2 worm cellular contexts compared by ENCODE assay signal in genomic region chrX:8995527-8995946, ce11.
TF ChIP-seq lines count a peak whose summit lies in the region.

No protein-coding gene starts in this region.

TF ChIP-seq in whole organism, L1 larva, 84 proteins besides CTCF, POLR2A, EP300 and RAD21 (continued from another document):
- TF ChIP-seq mep-1 (tag; optimal IDR thresholded peaks at IDR 0.05; lab: Kevin White, UChicago) (no peak), hlh-17 (GFP tag; optimal IDR thresholded peaks at IDR 0.05; lab: Kevin White, UChicago; ENCODE audit: borderline replicate concordance) (no peak), rnt-1 (tag; optimal IDR thresholded peaks at IDR 0.05; lab: Kevin White, UChicago) (peak; percentile 24), egl-27 (tag; optimal IDR thresholded peaks at IDR 0.05; lab: Kevin White, UChicago) (no peak), ama-1 (optimal IDR thresholded peaks at IDR 0.05; lab: Kevin White, UChicago) (no peak), unc-130 (tag; optimal IDR thresholded peaks at IDR 0.05; lab: Kevin White, UChicago) (no peak), elt-3 (tag; optimal IDR thresholded peaks at IDR 0.05; lab: Kevin White, UChicago) (no peak), ceh-88 (GFP tag; IDR thresholded peaks at IDR 0.05; lab: Robert Waterston, UW) (no peak), vab-15 (tag; optimal IDR thresholded peaks at IDR 0.05; lab: Kevin White, UChicago) (no peak), zip-4 (GFP tag; optimal IDR thresholded peaks at IDR 0.05; lab: Kevin White, UChicago) (no peak), ceh-63 (GFP tag; optimal IDR thresholded peaks at IDR 0.05; lab: Kevin White, UChicago) (no peak), nhr-90 (tag; optimal IDR thresholded peaks at IDR 0.05; lab: Kevin White, UChicago; ENCODE audit: poor library complexity) (no peak), sup-37 (GFP tag; optimal IDR thresholded peaks at IDR 0.05; lab: Kevin White, UChicago) (no peak), nhr-84 (tag; optimal IDR thresholded peaks at IDR 0.05; lab: Kevin White, UChicago) (no peak), nhr-77 (tag; optimal IDR thresholded peaks at IDR 0.05; lab: Kevin White, UChicago) (no peak), isw-1 (GFP tag; IDR thresholded peaks at IDR 0.05; lab: Robert Waterston, UW) (peak; percentile 12; the same call in 1 of the 2 replicates), nhr-20 (tag; optimal IDR thresholded peaks at IDR 0.05; lab: Kevin White, UChicago) (peak; percentile 23), zag-1 (tag; optimal IDR thresholded peaks at IDR 0.05; lab: Kevin White, UChicago) (no peak), ztf-11 (tag; optimal IDR thresholded peaks at IDR 0.05; lab: Kevin White, UChicago) (no peak), sptf-1 (tag; optimal IDR thresholded peaks at IDR 0.05; lab: Kevin White, UChicago) (no peak), nhr-47 (tag; optimal IDR thresholded peaks at IDR 0.05; lab: Kevin White, UChicago) (peak; percentile 30), tbx-2 (tag; optimal IDR thresholded peaks at IDR 0.05; lab: Kevin White, UChicago) (peak; percentile 55), unc-30 (tag; optimal IDR thresholded peaks at IDR 0.05; lab: Kevin White, UChicago) (no peak), grh-1 (GFP tag; IDR thresholded peaks at IDR 0.05; lab: Robert Waterston, UW) (no peak), jun-1 (tag; optimal IDR thresholded peaks at IDR 0.05; lab: Kevin White, UChicago) (no peak), lin-15B (tag; optimal IDR thresholded peaks at IDR 0.05; lab: Kevin White, UChicago) (no peak), tlp-1 (tag; optimal IDR thresholded peaks at IDR 0.05; lab: Kevin White, UChicago) (no peak), C34B4.2 (tag; optimal IDR thresholded peaks at IDR 0.05; lab: Kevin White, UChicago) (no peak), ces-1 (GFP tag; optimal IDR thresholded peaks at IDR 0.05; lab: Kevin White, UChicago) (no peak), F16B12.6 (tag; optimal IDR thresholded peaks at IDR 0.05; lab: Kevin White, UChicago) (no peak), nhr-237 (tag; optimal IDR thresholded peaks at IDR 0.05; lab: Kevin White, UChicago) (no peak), nhr-85 (tag; lab: Kevin White, UChicago) (no peak), skn-1 (tag; optimal IDR thresholded peaks at IDR 0.05; lab: Kevin White, UChicago) (no peak), ceh-82 (tag; optimal IDR thresholded peaks at IDR 0.05; lab: Kevin White, UChicago) (peak in 2 of 3 experiments; percentile 53 to 59), hlh-4 (tag; optimal IDR thresholded peaks at IDR 0.05; lab: Kevin White, UChicago) (no peak), mdl-1 (tag; optimal IDR thresholded peaks at IDR 0.05; lab: Kevin White, UChicago) (no peak), ztf-4 (tag; optimal IDR thresholded peaks at IDR 0.05; lab: Kevin White, UChicago) (no peak), fkh-8 (tag; optimal IDR thresholded peaks at IDR 0.05; lab: Kevin White, UChicago) (peak; percentile 54), snu-23 (GFP tag; optimal IDR thresholded peaks at IDR 0.05; lab: Kevin White, UChicago) (peak; percentile 59), efl-1 (optimal IDR thresholded peaks at IDR 0.05; lab: Kevin White, UChicago) (no peak), efl-1 (GFP tag; optimal IDR thresholded peaks at IDR 0.05 in 1 of 2; lab: Kevin White, UChicago) (no peak), unc-62 (GFP tag; optimal IDR thresholded peaks at IDR 0.05; lab: Kevin White, UChicago) (no peak), lin-39 (tag; optimal IDR thresholded peaks at IDR 0.05; lab: Kevin White, UChicago) (no peak), nhr-12 (tag; optimal IDR thresholded peaks at IDR 0.05; lab: Kevin White, UChicago) (no peak), blmp-1 (tag; optimal IDR thresholded peaks at IDR 0.05; lab: Kevin White, UChicago) (no peak), ets-5 (GFP tag; IDR thresholded peaks at IDR 0.05; lab: Robert Waterston, UW) (no peak), C04F5.9 (tag; optimal IDR thresholded peaks at IDR 0.05; lab: Kevin White, UChicago) (no peak), alr-1 (tag; optimal IDR thresholded peaks at IDR 0.05; lab: Kevin White, UChicago; ENCODE audit: borderline replicate concordance) (no peak), lin-14 (GFP tag; optimal IDR thresholded peaks at IDR 0.05; lab: Kevin White, UChicago) (peak; percentile 91), lin-35 (GFP tag; optimal IDR thresholded peaks at IDR 0.05; lab: Kevin White, UChicago) (peak in 1 of 2 experiments; percentile 11), egl-13 (tag; optimal IDR thresholded peaks at IDR 0.05; lab: Kevin White, UChicago) (peak; percentile 49), nhr-71 (tag; optimal IDR thresholded peaks at IDR 0.05; lab: Kevin White, UChicago) (peak; percentile 68), Y116A8C.19 (tag; optimal IDR thresholded peaks at IDR 0.05; lab: Kevin White, UChicago; ENCODE audit: borderline replicate concordance) (no peak), snpc-4 (tag; optimal IDR thresholded peaks at IDR 0.05; lab: Kevin White, UChicago) (no peak), nhr-19 (GFP tag; conservative IDR thresholded peaks at IDR 0.05; lab: Robert Waterston, UW) (peak; percentile 14; the same call in 1 of the 2 replicates), unc-86 (tag; optimal IDR thresholded peaks at IDR 0.05; lab: Kevin White, UChicago) (peak; percentile 60), sox-4 (tag; optimal IDR thresholded peaks at IDR 0.05; lab: Kevin White, UChicago) (no peak), pag-3 (tag; optimal IDR thresholded peaks at IDR 0.05; lab: Kevin White, UChicago; ENCODE audit: borderline replicate concordance, insufficient read depth) (no peak), lir-3 (tag; optimal IDR thresholded peaks at IDR 0.05; lab: Kevin White, UChicago; ENCODE audit: poor library complexity) (peak; percentile 16), elt-2 (tag; optimal IDR thresholded peaks at IDR 0.05; lab: Kevin White, UChicago) (no peak), aly-2 (tag; optimal IDR thresholded peaks at IDR 0.05; lab: Kevin White, UChicago) (no peak), nhr-28 (tag; optimal IDR thresholded peaks at IDR 0.05; lab: Kevin White, UChicago) (no peak), aha-1 (tag; optimal IDR thresholded peaks at IDR 0.05; lab: Kevin White, UChicago) (no peak), pqm-1 (tag; optimal IDR thresholded peaks at IDR 0.05; lab: Kevin White, UChicago) (no peak), hpl-2 (GFP tag; optimal IDR thresholded peaks at IDR 0.05; lab: Kevin White, UChicago) (no peak), lin-13 (GFP tag; optimal IDR thresholded peaks at IDR 0.05; lab: Kevin White, UChicago) (no peak)

TF ChIP-seq in whole organism, L3 larva, 47 proteins besides CTCF, POLR2A, EP300 and RAD21 (continued from another document):
- TF ChIP-seq nhr-237 (tag; optimal IDR thresholded peaks at IDR 0.05; lab: Kevin White, UChicago): no peak
- TF ChIP-seq lsy-12 (tag; optimal IDR thresholded peaks at IDR 0.05; lab: Kevin White, UChicago): peak; percentile 18
- no peak for TF ChIP-seq ceh-16 (tag; optimal IDR thresholded peaks at IDR 0.05; lab: Kevin White, UChicago)
- no peak for TF ChIP-seq nhr-28 (tag; optimal IDR thresholded peaks at IDR 0.05; lab: Kevin White, UChicago)
- no peak for TF ChIP-seq mdl-1 (tag; optimal IDR thresholded peaks at IDR 0.05; lab: Kevin White, UChicago)
- TF ChIP-seq zag-1 (tag; optimal IDR thresholded peaks at IDR 0.05; lab: Kevin White, UChicago): no peak
